Fruit fly (Drosophila melanogaster) whole organism, embryonic: ENCODE measurements around the gene CG4313.

ENCODE experiments used
- Aef1 ChIP-seq: fragments of 200-800 bp; sonication (Bioruptor generic); IDR thresholded peaks from 3 replicates; pipeline ENCODE4 v1.3.6; 2022; ENCODE audit warnings: missing biosample characterization, missing genetic modification characterization
- Bteb2 ChIP-seq: fragments of 200-800 bp; sonication (Bioruptor generic); optimal IDR thresholded peaks from 2 replicates; lab custom pipeline; 2016; ENCODE audit warnings: missing biosample characterization, missing genetic modification characterization
- CG10147 ChIP-seq: fragments of 200-800 bp; sonication (Bioruptor generic); optimal IDR thresholded peaks from 2 replicates; lab custom pipeline; 2019; ENCODE audit warnings: missing biosample characterization, mild to moderate bottlenecking, missing genetic modification characterization, moderate library complexity
- CG10267 ChIP-seq: fragments of 200-800 bp; sonication (Bioruptor generic); optimal IDR thresholded peaks from 2 replicates; lab custom pipeline; 2018; ENCODE audit warnings: missing biosample characterization, mild to moderate bottlenecking, missing genetic modification characterization, moderate library complexity
- CG13123 ChIP-seq: fragments of 200-800 bp; sonication (Bioruptor generic); optimal IDR thresholded peaks from 2 replicates; lab custom pipeline; 2016; ENCODE audit warnings: missing biosample characterization, missing genetic modification characterization
- CG13296 ChIP-seq: fragments of 200-800 bp; sonication (Bioruptor generic); optimal IDR thresholded peaks from 3 replicates; lab custom pipeline; 2018; ENCODE audit warnings: missing biosample characterization, mild to moderate bottlenecking, missing genetic modification characterization
- CG15269 ChIP-seq: fragments of 200-800 bp; sonication (Bioruptor generic); optimal IDR thresholded peaks from 2 replicates; lab custom pipeline; 2018; ENCODE audit warnings: missing biosample characterization, mild to moderate bottlenecking, missing genetic modification characterization, moderate library complexity
- CG15479 ChIP-seq: fragments of 200-800 bp; sonication (Bioruptor generic); optimal IDR thresholded peaks from 3 replicates; lab custom pipeline; 2019; ENCODE audit warnings: missing biosample characterization, mild to moderate bottlenecking, missing genetic modification characterization, moderate library complexity
- CG17612 ChIP-seq: fragments of 200-800 bp; sonication (Bioruptor generic); IDR thresholded peaks from 2 replicates; pipeline ENCODE4 v1.3.6; 2022; ENCODE audit warnings: missing biosample characterization, missing genetic modification characterization
- CG2120 ChIP-seq: fragments of 200-800 bp; sonication (Bioruptor generic); optimal IDR thresholded peaks from 3 replicates; lab custom pipeline; 2016; ENCODE audit warnings: missing biosample characterization, missing genetic modification characterization
- CG2202 ChIP-seq: fragments of 200-800 bp; sonication (Bioruptor generic); optimal IDR thresholded peaks from 2 replicates; lab custom pipeline; 2018; ENCODE audit warnings: missing biosample characterization, mild to moderate bottlenecking, missing genetic modification characterization
- CG31224 ChIP-seq: fragments of 200-800 bp; sonication (Bioruptor generic); IDR thresholded peaks from 2 replicates; pipeline ENCODE4 v1.3.6; 2022; ENCODE audit warnings: missing biosample characterization, missing genetic modification characterization
- CG33557 ChIP-seq: fragments of 200-800 bp; sonication (Bioruptor generic); optimal IDR thresholded peaks from 2 replicates; lab custom pipeline; 2019; ENCODE audit warnings: missing biosample characterization, mild to moderate bottlenecking, missing genetic modification characterization, moderate library complexity
- CG34224 ChIP-seq: fragments of 200-800 bp; sonication (Bioruptor generic); IDR thresholded peaks from 3 replicates; pipeline ENCODE4 v1.3.6; 2022; ENCODE audit warnings: missing biosample characterization, missing genetic modification characterization; ENCODE audit not compliant: partially characterized antibody
- CG3995 ChIP-seq: fragments of 200-800 bp; sonication (Bioruptor generic); optimal IDR thresholded peaks from 3 replicates; lab custom pipeline; 2016; ENCODE audit warnings: missing biosample characterization, missing genetic modification characterization
- CG43689 ChIP-seq: fragments of 200-800 bp; sonication (Bioruptor generic); IDR thresholded peaks from 2 replicates; pipeline ENCODE4 v1.3.6; 2022; ENCODE audit warnings: missing biosample characterization, missing genetic modification characterization
- CG4854 ChIP-seq: fragments of 200-800 bp; sonication (Bioruptor generic); optimal IDR thresholded peaks from 2 replicates; lab custom pipeline; 2016; ENCODE audit warnings: missing biosample characterization, missing genetic modification characterization, inconsistent platforms
- CG6175 ChIP-seq: fragments of 200-800 bp; sonication (Bioruptor generic); IDR thresholded peaks from 3 replicates; pipeline ENCODE4 v1.3.6; 2022; ENCODE audit warnings: missing biosample characterization, missing genetic modification characterization
- CG6765 ChIP-seq: fragments of 200-800 bp; sonication (Bioruptor generic); optimal IDR thresholded peaks from 3 replicates; lab custom pipeline; 2017; ENCODE audit warnings: missing biosample characterization, mild to moderate bottlenecking, missing genetic modification characterization
- CG7987 ChIP-seq: fragments of 200-800 bp; sonication (Bioruptor generic); optimal IDR thresholded peaks from 2 replicates; lab custom pipeline; 2018; ENCODE audit warnings: missing biosample characterization, mild to moderate bottlenecking, missing genetic modification characterization, moderate library complexity
- CG8944 ChIP-seq: fragments of 200-800 bp; sonication (Bioruptor generic); optimal IDR thresholded peaks from 3 replicates; lab custom pipeline; 2016; ENCODE audit warnings: missing biosample characterization, missing genetic modification characterization
- CG9437 ChIP-seq: fragments of 200-800 bp; sonication (Bioruptor generic); optimal IDR thresholded peaks from 2 replicates; lab custom pipeline; 2018; ENCODE audit warnings: missing biosample characterization, mild to moderate bottlenecking, missing genetic modification characterization
- CG9797 ChIP-seq: fragments of 200-800 bp; sonication (Bioruptor generic); optimal IDR thresholded peaks from 3 replicates; lab custom pipeline; 2018; ENCODE audit warnings: missing biosample characterization, mild to moderate bottlenecking, missing genetic modification characterization
- CoRest ChIP-seq: fragments of 200-800 bp; sonication (Bioruptor generic); optimal IDR thresholded peaks from 3 replicates; lab custom pipeline; 2018; ENCODE audit warnings: missing biosample characterization, mild to moderate bottlenecking, missing genetic modification characterization, moderate library complexity
- Dad ChIP-seq: fragments of 200-800 bp; sonication (Bioruptor generic); optimal IDR thresholded peaks from 3 replicates; lab custom pipeline; 2016; ENCODE audit warnings: missing biosample characterization, missing genetic modification characterization
- Ets65A ChIP-seq: fragments of 200-800 bp; sonication (Bioruptor generic); peaks from one replicate; lab custom pipeline; 2016; ENCODE audit warnings: missing biosample characterization, missing genetic modification characterization
- Fer2 ChIP-seq: fragments of 200-800 bp; sonication (Bioruptor generic); optimal IDR thresholded peaks from 2 replicates; lab custom pipeline; 2018; ENCODE audit warnings: missing biosample characterization, mild to moderate bottlenecking, missing genetic modification characterization, moderate library complexity
- Hr51 ChIP-seq, 2 experiments: fragments of 200-800 bp; sonication (Bioruptor generic); optimal IDR thresholded peaks; 2 replicates in 1 of 2; 3 replicates in 1 of 2; lab custom pipeline; 2016 to 2018; ENCODE audit warnings: missing biosample characterization in 2 of 2, missing genetic modification characterization in 2 of 2, mild to moderate bottlenecking in 1 of 2, moderate library complexity in 1 of 2
- Nf-YB ChIP-seq: fragments of 200-800 bp; sonication (Bioruptor generic); optimal IDR thresholded peaks from 3 replicates; lab custom pipeline; 2019; ENCODE audit warnings: missing biosample characterization, mild to moderate bottlenecking, missing genetic modification characterization, moderate library complexity
- Sin3A ChIP-seq: fragments of >200 bp; optimal IDR thresholded peaks from 2 replicates; lab custom pipeline; 2018
- Sox102F ChIP-seq: fragments of 200-800 bp; sonication (Bioruptor generic); optimal IDR thresholded peaks from 2 replicates; lab custom pipeline; 2018; ENCODE audit warnings: missing biosample characterization, mild to moderate bottlenecking, missing genetic modification characterization, moderate library complexity
- Trl ChIP-seq, 3 experiments: fragments of >200 bp in 2 of 3; fragments of 200-800 bp in 1 of 3; sonication (Bioruptor generic) in 1 of 3; optimal IDR thresholded peaks; 2 replicates in 1 of 3; 3 replicates in 2 of 3; lab custom pipeline; 2016 to 2017; ENCODE audit warnings: missing biosample characterization in 1 of 3, missing genetic modification characterization in 1 of 3
- bigmax ChIP-seq: fragments of 200-800 bp; sonication (Bioruptor generic); optimal IDR thresholded peaks from 2 replicates; lab custom pipeline; 2018; ENCODE audit warnings: missing biosample characterization, mild to moderate bottlenecking, missing genetic modification characterization
- bowl ChIP-seq: fragments of 200-800 bp; sonication (Bioruptor generic); IDR thresholded peaks from 2 replicates; pipeline ENCODE4 v1.3.6; 2022; ENCODE audit warnings: missing biosample characterization, missing genetic modification characterization
- btn ChIP-seq: fragments of 200-800 bp; sonication (Bioruptor generic); optimal IDR thresholded peaks from 2 replicates; lab custom pipeline; 2016; ENCODE audit warnings: missing biosample characterization, missing genetic modification characterization
- cas ChIP-seq: fragments of 200-800 bp; sonication (Bioruptor generic); IDR thresholded peaks from 2 replicates; pipeline ENCODE4 v1.3.6; 2022; ENCODE audit warnings: missing biosample characterization, missing genetic modification characterization
- caup ChIP-seq: fragments of 200-800 bp; sonication (Bioruptor generic); optimal IDR thresholded peaks from 3 replicates; lab custom pipeline; 2017; ENCODE audit warnings: missing biosample characterization, mild to moderate bottlenecking, missing genetic modification characterization, moderate library complexity; ENCODE audit not compliant: severe bottlenecking
- chif ChIP-seq, 2 experiments: fragments of 200-800 bp; sonication (Bioruptor generic); optimal IDR thresholded peaks; 3 replicates each; lab custom pipeline; 2016; ENCODE audit warnings: missing biosample characterization in 2 of 2, missing genetic modification characterization in 2 of 2
- dati ChIP-seq: fragments of 200-800 bp; sonication (Bioruptor generic); IDR thresholded peaks from 2 replicates; pipeline ENCODE4 v1.3.6; 2022; ENCODE audit warnings: missing biosample characterization, missing genetic modification characterization
- disco-r ChIP-seq: fragments of 200-800 bp; sonication (Bioruptor generic); optimal IDR thresholded peaks from 2 replicates; lab custom pipeline; 2016; ENCODE audit warnings: missing biosample characterization, missing genetic modification characterization
- gcm ChIP-seq: fragments of 200-800 bp; sonication (Bioruptor generic); optimal IDR thresholded peaks from 2 replicates; lab custom pipeline; 2019; ENCODE audit warnings: missing biosample characterization, mild to moderate bottlenecking, missing genetic modification characterization, moderate library complexity
- nau ChIP-seq: fragments of 200-800 bp; sonication (Bioruptor generic); optimal IDR thresholded peaks from 3 replicates; lab custom pipeline; 2017; ENCODE audit warnings: missing biosample characterization, mild to moderate bottlenecking, missing genetic modification characterization, missing genetic modification reagents
- nmo ChIP-seq: fragments of 200-800 bp; sonication (Bioruptor generic); optimal IDR thresholded peaks from 2 replicates; lab custom pipeline; 2018; ENCODE audit warnings: missing biosample characterization, mild to moderate bottlenecking, missing genetic modification characterization, moderate library complexity
- odd ChIP-seq: fragments of 200-800 bp; sonication (Bioruptor generic); optimal IDR thresholded peaks from 2 replicates; lab custom pipeline; 2017; ENCODE audit warnings: missing biosample characterization, mild to moderate bottlenecking, missing genetic modification characterization
- p53 ChIP-seq: fragments of 200-800 bp; sonication (Bioruptor generic); optimal IDR thresholded peaks from 2 replicates; lab custom pipeline; 2016; ENCODE audit warnings: missing biosample characterization, missing genetic modification characterization
- phol ChIP-seq: fragments of 200-800 bp; sonication (Bioruptor generic); optimal IDR thresholded peaks from 3 replicates; lab custom pipeline; 2018; ENCODE audit warnings: missing biosample characterization, mild to moderate bottlenecking, missing genetic modification characterization, moderate library complexity
- repo ChIP-seq: fragments of 200-800 bp; sonication (Bioruptor generic); optimal IDR thresholded peaks from 2 replicates; lab custom pipeline; 2016; ENCODE audit warnings: missing biosample characterization, missing genetic modification characterization
- sens ChIP-seq: fragments of 200-800 bp; sonication (Bioruptor generic); peaks from one replicate; lab custom pipeline; 2016; ENCODE audit warnings: missing biosample characterization, missing genetic modification characterization
- stc ChIP-seq: fragments of 200-800 bp; sonication (Bioruptor generic); IDR thresholded peaks from 2 replicates; pipeline ENCODE4 v1.3.6; 2022; ENCODE audit warnings: missing biosample characterization, missing genetic modification characterization
- stwl ChIP-seq: fragments of 200-800 bp; sonication (Bioruptor generic); optimal IDR thresholded peaks from 3 replicates; lab custom pipeline; 2018; ENCODE audit warnings: missing biosample characterization, mild to moderate bottlenecking, missing genetic modification characterization, moderate library complexity
- tx ChIP-seq: fragments of 200-800 bp; sonication (Bioruptor generic); optimal IDR thresholded peaks from 2 replicates; lab custom pipeline; 2016; ENCODE audit warnings: missing biosample characterization, missing genetic modification characterization

Gene CG4313

dm6 chrX:2087501-2087900, 45.8 kb downstream of the CG4313 start (continued):
- TF ChIP-seq stc (GFP tag; lab: Robert Waterston, UW) = peak; percentile 67
- peak; percentile 44; the same call in 1 of the 2 replicates for TF ChIP-seq CG31224 (GFP tag; lab: Robert Waterston, UW)
- no peak for TF ChIP-seq Fer2
- TF ChIP-seq CG43689 (GFP tag; lab: Robert Waterston, UW) = peak; percentile 43
- no peak for TF ChIP-seq CG15479 (GFP tag; lab: Kevin White, UChicago)
- TF ChIP-seq CG10147 (GFP tag; lab: Kevin White, UChicago) = no peak
- no peak for TF ChIP-seq CG13123 (GFP tag; lab: Kevin White, UChicago)
- TF ChIP-seq CG13296 (GFP tag; lab: Kevin White, UChicago) = no peak
- TF ChIP-seq sens (GFP tag; lab: Kevin White, UChicago) = peak; percentile 82
- TF ChIP-seq dati (GFP tag; lab: Robert Waterston, UW) = peak; percentile 60
- no peak for TF ChIP-seq CG4854 (GFP tag; lab: Kevin White, UChicago)
- TF ChIP-seq CG6765 (GFP tag; lab: Kevin White, UChicago) = no peak
- TF ChIP-seq Ets65A = peak; percentile 91
- TF ChIP-seq p53 (GFP tag; lab: Kevin White, UChicago) = no peak
- no peak for TF ChIP-seq stwl (tag; lab: Kevin White, UChicago)
- no peak for TF ChIP-seq CG9797 (GFP tag; lab: Kevin White, UChicago)
- 0 out of 3 replicates have a peak, but pooled peaks have one; percentile 24 for TF ChIP-seq CG6175 (GFP tag; lab: Robert Waterston, UW)
- no peak for TF ChIP-seq CG33557 (GFP tag; lab: Kevin White, UChicago)
- TF ChIP-seq CG15269 (tag; lab: Kevin White, UChicago) = peak; percentile 74
- no peak for TF ChIP-seq CG3995 (GFP tag; lab: Kevin White, UChicago)
- TF ChIP-seq Sin3A (lab: Kevin White, UChicago) = no peak
- peak; percentile 27 for TF ChIP-seq Dad
- TF ChIP-seq gcm (GFP tag; lab: Kevin White, UChicago) = peak; percentile 21
- 0 out of 3 replicates have a peak, but pooled peaks have one; percentile 14 for TF ChIP-seq Aef1 (GFP tag; lab: Robert Waterston, UW)
- TF ChIP-seq CoRest (tag; lab: Kevin White, UChicago) = peak; percentile 64
- TF ChIP-seq caup = no peak
- no peak for TF ChIP-seq cas (GFP tag; lab: Robert Waterston, UW)
- no peak for TF ChIP-seq btn (GFP tag; lab: Kevin White, UChicago)
- TF ChIP-seq tx (GFP tag; lab: Kevin White, UChicago) = peak; percentile 36
- peak; percentile 44 for TF ChIP-seq nmo
- TF ChIP-seq chif (GFP tag; optimal IDR thresholded peaks at IDR 0.05; lab: Kevin White, UChicago) = peak; percentile 42 to 46
- TF ChIP-seq Sox102F (GFP tag; lab: Kevin White, UChicago) = peak; percentile 71
- peak; percentile 42 for TF ChIP-seq CG2120 (GFP tag; lab: Kevin White, UChicago)
- peak in 1 of 2 experiments; percentile 71 for TF ChIP-seq Hr51 (GFP tag; optimal IDR thresholded peaks at IDR 0.05; lab: Kevin White, UChicago)
- TF ChIP-seq bigmax (GFP tag; lab: Kevin White, UChicago) = no peak
- peak; percentile 24 for TF ChIP-seq CG9437 (GFP tag; lab: Kevin White, UChicago)
- TF ChIP-seq Trl (optimal IDR thresholded peaks at IDR 0.05; lab: Kevin White, UChicago) = no peak
- peak; percentile 44 for TF ChIP-seq Trl (GFP tag; optimal IDR thresholded peaks at IDR 0.05; lab: Kevin White, UChicago)
- peak; percentile 53 for TF ChIP-seq phol (tag; lab: Kevin White, UChicago)
- TF ChIP-seq CG17612 = no peak
- no peak for TF ChIP-seq CG7987
- TF ChIP-seq odd (GFP tag; lab: Kevin White, UChicago) = peak; percentile 62
- peak; percentile 46 for TF ChIP-seq nau
- TF ChIP-seq CG8944 = peak; percentile 26
- TF ChIP-seq CG2202 (tag; lab: Kevin White, UChicago) = no peak
- no peak for TF ChIP-seq CG34224 (GFP tag; lab: Robert Waterston, UW)
- TF ChIP-seq CG10267 (tag; lab: Kevin White, UChicago) = peak; percentile 5
- no peak for TF ChIP-seq bowl (GFP tag; lab: Robert Waterston, UW)
- peak; percentile 36 for TF ChIP-seq Nf-YB (GFP tag; lab: Kevin White, UChicago)
- TF ChIP-seq Bteb2 (GFP tag; lab: Kevin White, UChicago) = peak; percentile 18
- TF ChIP-seq disco-r (GFP tag; lab: Kevin White, UChicago) = no peak
- TF ChIP-seq repo (GFP tag; lab: Kevin White, UChicago) = peak; percentile 9
